Worm (Caenorhabditis elegans) whole organism, midembryonic: Measurements from ENCODE around the gene swsn-4.

Experiments
- med-1 ChIP-seq: sonication (generic microtip); optimal IDR thresholded peaks from 2 replicates; lab custom pipeline; 2017; ENCODE audit warnings: missing genetic modification characterization, mild to moderate bottlenecking, missing compliant biosample characterization, antibody characterized with exemption, missing genetic modification reagents; ENCODE audit not compliant: insufficient read depth
- ztf-23 ChIP-seq: fragments of 200-800 bp; sonication (Bioruptor generic); IDR thresholded peaks from 2 replicates; pipeline ENCODE4 v1.3.6; 2022; ENCODE audit warnings: missing genetic modification reagents, missing genetic modification characterization, missing compliant biosample characterization

ce11 chrIV:11112641-11113040 lies 13.2 kb upstream of the swsn-4 start, which contains the start of gene clc-9:
- TF ChIP-seq med-1 (no peak), ztf-23 (GFP tag; lab: Robert Waterston, UW) (no peak)
